Fruit fly (Drosophila melanogaster) whole organism, embryonic: ENCODE measurements around the gene Tmtc4.
A peak's percentile ranks its signal among the peaks of the same experiment; 100 is the strongest.

ENCODE experiments used
- Atf-2 ChIP-seq: fragments of 200-800 bp; sonication (Bioruptor generic); optimal IDR thresholded peaks from 2 replicates; lab custom pipeline; 2016; ENCODE audit warnings: missing biosample characterization, missing genetic modification characterization
- B-H2 ChIP-seq: fragments of 200-800 bp; sonication (Bioruptor generic); optimal IDR thresholded peaks from 2 replicates; lab custom pipeline; 2018; ENCODE audit warnings: missing biosample characterization, mild to moderate bottlenecking, missing genetic modification characterization
- CG10321 ChIP-seq: fragments of 200-800 bp; sonication (Bioruptor generic); IDR thresholded peaks from 2 replicates; pipeline ENCODE4 v1.3.6; 2022; ENCODE audit warnings: missing biosample characterization, missing genetic modification characterization
- CG10462 ChIP-seq: fragments of 200-800 bp; sonication (Bioruptor generic); optimal IDR thresholded peaks from 2 replicates; lab custom pipeline; 2016; ENCODE audit warnings: missing biosample characterization, missing genetic modification characterization
- CG14014 ChIP-seq: fragments of 200-800 bp; sonication (Bioruptor generic); IDR thresholded peaks from 2 replicates; pipeline ENCODE4 v1.3.6; 2022; ENCODE audit warnings: missing biosample characterization, missing genetic modification characterization
- CG14441 ChIP-seq: fragments of 200-800 bp; sonication (Bioruptor generic); IDR thresholded peaks from 2 replicates; pipeline ENCODE4 v1.3.6; 2022; ENCODE audit warnings: missing biosample characterization, missing genetic modification characterization
- CG15696 ChIP-seq: fragments of 200-800 bp; sonication (Bioruptor generic); optimal IDR thresholded peaks from 2 replicates; lab custom pipeline; 2019; ENCODE audit warnings: missing biosample characterization, mild to moderate bottlenecking, missing genetic modification characterization, moderate library complexity
- CG16813 ChIP-seq: fragments of 200-800 bp; sonication (Bioruptor generic); IDR thresholded peaks from 3 replicates; pipeline ENCODE4 v1.3.6; 2022; ENCODE audit warnings: missing biosample characterization, missing genetic modification characterization; ENCODE audit not compliant: partially characterized antibody
- CG17186 ChIP-seq: fragments of 200-800 bp; sonication (Bioruptor generic); optimal IDR thresholded peaks from 3 replicates; lab custom pipeline; 2017; ENCODE audit warnings: missing biosample characterization, missing genetic modification reagents, missing genetic modification characterization
- CG17359 ChIP-seq: fragments of 200-800 bp; sonication (Bioruptor generic); optimal IDR thresholded peaks from 3 replicates; lab custom pipeline; 2018; ENCODE audit warnings: missing biosample characterization, mild to moderate bottlenecking, missing genetic modification characterization, moderate library complexity
- CG17385 ChIP-seq: fragments of 200-800 bp; sonication (Bioruptor generic); optimal IDR thresholded peaks from 3 replicates; lab custom pipeline; 2018; ENCODE audit warnings: missing biosample characterization, mild to moderate bottlenecking, missing genetic modification characterization
- CG17568 ChIP-seq: fragments of 200-800 bp; sonication (Bioruptor generic); optimal IDR thresholded peaks from 2 replicates; lab custom pipeline; 2018; ENCODE audit warnings: missing biosample characterization, mild to moderate bottlenecking, missing genetic modification characterization, moderate library complexity
- CG2712 ChIP-seq: fragments of 200-800 bp; optimal IDR thresholded peaks from 3 replicates; lab custom pipeline; 2019; ENCODE audit warnings: missing biosample characterization, mild to moderate bottlenecking, missing genetic modification characterization, moderate library complexity
- CG30403 ChIP-seq: fragments of 200-800 bp; sonication (Bioruptor generic); optimal IDR thresholded peaks from 3 replicates; lab custom pipeline; 2016; ENCODE audit warnings: missing biosample characterization, missing genetic modification characterization
- CG32532 ChIP-seq: fragments of 200-800 bp; sonication (Bioruptor generic); IDR thresholded peaks from 2 replicates; pipeline ENCODE4 v1.3.6; 2022; ENCODE audit warnings: missing biosample characterization, missing genetic modification characterization
- CG34422 ChIP-seq: fragments of 200-800 bp; sonication (Bioruptor generic); IDR thresholded peaks from 3 replicates; pipeline ENCODE4 v1.3.6; 2022; ENCODE audit warnings: missing biosample characterization, missing genetic modification characterization
- CG3995 ChIP-seq: fragments of 200-800 bp; sonication (Bioruptor generic); optimal IDR thresholded peaks from 3 replicates; lab custom pipeline; 2016; ENCODE audit warnings: missing biosample characterization, missing genetic modification characterization
- CG4424 ChIP-seq: fragments of 200-800 bp; sonication (Bioruptor generic); optimal IDR thresholded peaks from 3 replicates; lab custom pipeline; 2016; ENCODE audit warnings: missing biosample characterization, missing genetic modification characterization
- CG7357 ChIP-seq: fragments of 200-800 bp; sonication (Bioruptor generic); IDR thresholded peaks from 3 replicates; pipeline ENCODE4 v1.3.6; 2022; ENCODE audit warnings: missing biosample characterization, missing genetic modification characterization
- CG7372 ChIP-seq: fragments of 200-800 bp; sonication (Bioruptor generic); IDR thresholded peaks from 2 replicates; pipeline ENCODE4 v1.3.6; 2022; ENCODE audit warnings: missing biosample characterization, missing genetic modification characterization
- CG7556 ChIP-seq: fragments of 200-800 bp; sonication (Bioruptor generic); optimal IDR thresholded peaks from 2 replicates; lab custom pipeline; 2017; ENCODE audit warnings: missing biosample characterization, mild to moderate bottlenecking, missing genetic modification characterization
- CG7839 ChIP-seq: fragments of 200-800 bp; sonication (Bioruptor generic); optimal IDR thresholded peaks from 3 replicates; lab custom pipeline; 2018; ENCODE audit warnings: missing biosample characterization, mild to moderate bottlenecking, missing genetic modification characterization, moderate library complexity
- CG8388 ChIP-seq: fragments of 200-800 bp; sonication (Bioruptor generic); optimal IDR thresholded peaks from 2 replicates; lab custom pipeline; 2019; ENCODE audit warnings: missing biosample characterization, mild to moderate bottlenecking, missing genetic modification characterization, moderate library complexity
- CG9727 ChIP-seq: fragments of 200-800 bp; sonication (Bioruptor generic); optimal IDR thresholded peaks from 3 replicates; lab custom pipeline; 2017; ENCODE audit warnings: missing biosample characterization, mild to moderate bottlenecking, missing genetic modification characterization
- Deaf1 ChIP-seq: fragments of 200-800 bp; optimal IDR thresholded peaks from 3 replicates; lab custom pipeline; 2019; ENCODE audit warnings: missing biosample characterization, mild to moderate bottlenecking, missing genetic modification characterization, moderate library complexity
- Dfd ChIP-seq, 2 experiments: fragments of >200 bp; optimal IDR thresholded peaks; 2 replicates each; lab custom pipeline; 2017; ENCODE audit warnings: missing biosample characterization in 2 of 2, missing genetic modification characterization in 2 of 2
- HmgZ ChIP-seq: fragments of 200-800 bp; sonication (Bioruptor generic); optimal IDR thresholded peaks from 2 replicates; lab custom pipeline; 2018; ENCODE audit warnings: missing biosample characterization, mild to moderate bottlenecking, missing genetic modification characterization
- Myb ChIP-seq: fragments of 200-800 bp; sonication (Bioruptor generic); optimal IDR thresholded peaks from 2 replicates; lab custom pipeline; 2016; ENCODE audit warnings: missing biosample characterization, missing genetic modification characterization
- Rfx ChIP-seq: fragments of 200-800 bp; sonication (Bioruptor generic); IDR thresholded peaks from 2 replicates; pipeline ENCODE4 v1.3.6; 2022; ENCODE audit warnings: missing biosample characterization, missing genetic modification characterization
- Sin3A ChIP-seq: fragments of >200 bp; optimal IDR thresholded peaks from 2 replicates; lab custom pipeline; 2018
- Sry-δ ChIP-seq: fragments of 200-800 bp; sonication (Bioruptor generic); optimal IDR thresholded peaks from 2 replicates; lab custom pipeline; 2016; ENCODE audit warnings: missing biosample characterization, missing genetic modification characterization
- YL-1 ChIP-seq: fragments of 200-800 bp; sonication (Bioruptor generic); optimal IDR thresholded peaks from 3 replicates; lab custom pipeline; 2017; ENCODE audit warnings: missing biosample characterization, mild to moderate bottlenecking, missing genetic modification characterization
- bbx ChIP-seq: fragments of 200-800 bp; sonication (Bioruptor generic); IDR thresholded peaks from 2 replicates; pipeline ENCODE4 v1.3.6; 2022; ENCODE audit warnings: missing biosample characterization, missing genetic modification characterization; ENCODE audit not compliant: partially characterized antibody
- disco-r ChIP-seq: fragments of 200-800 bp; sonication (Bioruptor generic); optimal IDR thresholded peaks from 2 replicates; lab custom pipeline; 2016; ENCODE audit warnings: missing biosample characterization, missing genetic modification characterization
- hb ChIP-seq: fragments of 200-800 bp; sonication (Bioruptor generic); IDR thresholded peaks from 3 replicates; pipeline ENCODE4 v1.3.6; 2022; ENCODE audit warnings: missing biosample characterization, missing genetic modification characterization; ENCODE audit not compliant: partially characterized antibody
- her ChIP-seq: fragments of 200-800 bp; sonication (Bioruptor generic); optimal IDR thresholded peaks from 2 replicates; lab custom pipeline; 2016; ENCODE audit warnings: missing biosample characterization, missing genetic modification characterization
- kah ChIP-seq: fragments of 200-800 bp; sonication (Bioruptor generic); optimal IDR thresholded peaks from 2 replicates; lab custom pipeline; 2018; ENCODE audit warnings: missing biosample characterization, mild to moderate bottlenecking, missing genetic modification characterization
- mld ChIP-seq: fragments of 200-800 bp; sonication (Bioruptor generic); IDR thresholded peaks from 3 replicates; pipeline ENCODE4 v1.3.6; 2022; ENCODE audit warnings: missing biosample characterization, missing genetic modification characterization; ENCODE audit not compliant: partially characterized antibody
- odd ChIP-seq: fragments of 200-800 bp; sonication (Bioruptor generic); optimal IDR thresholded peaks from 2 replicates; lab custom pipeline; 2017; ENCODE audit warnings: missing biosample characterization, mild to moderate bottlenecking, missing genetic modification characterization
- otp ChIP-seq: fragments of 200-800 bp; sonication (Bioruptor generic); IDR thresholded peaks from 3 replicates; pipeline ENCODE4, ENCODE4 v1.3.6; 2022; ENCODE audit warnings: missing biosample characterization, missing genetic modification characterization
- pzg ChIP-seq: fragments of 200-800 bp; sonication (Bioruptor generic); optimal IDR thresholded peaks from 3 replicates; lab custom pipeline; 2018; ENCODE audit warnings: missing biosample characterization, mild to moderate bottlenecking, missing genetic modification characterization, moderate library complexity
- sens ChIP-seq: fragments of 200-800 bp; sonication (Bioruptor generic); peaks from one replicate; lab custom pipeline; 2016; ENCODE audit warnings: missing biosample characterization, missing genetic modification characterization
- sens-2 ChIP-seq: fragments of 200-800 bp; sonication (Bioruptor generic); IDR thresholded peaks from 2 replicates; pipeline ENCODE4 v1.3.6; 2022; ENCODE audit warnings: missing biosample characterization, missing genetic modification characterization
- shn ChIP-seq: fragments of 200-800 bp; sonication (Bioruptor generic); optimal IDR thresholded peaks from 3 replicates; lab custom pipeline; 2016; ENCODE audit warnings: missing biosample characterization, missing genetic modification characterization
- sisA ChIP-seq: fragments of 200-800 bp; sonication (Bioruptor generic); IDR thresholded peaks from 2 replicates; pipeline ENCODE4 v1.3.6; 2022; ENCODE audit warnings: missing biosample characterization, missing genetic modification characterization
- so ChIP-seq: fragments of 200-800 bp; sonication (Bioruptor generic); IDR thresholded peaks from 3 replicates; pipeline ENCODE4 v1.3.6; 2022; ENCODE audit warnings: missing biosample characterization, missing genetic modification characterization
- stwl ChIP-seq: fragments of 200-800 bp; sonication (Bioruptor generic); optimal IDR thresholded peaks from 3 replicates; lab custom pipeline; 2018; ENCODE audit warnings: missing biosample characterization, mild to moderate bottlenecking, missing genetic modification characterization, moderate library complexity
- trem ChIP-seq: fragments of 200-800 bp; optimal IDR thresholded peaks from 3 replicates; lab custom pipeline; 2019; ENCODE audit warnings: missing biosample characterization, mild to moderate bottlenecking, missing genetic modification characterization, moderate library complexity
- unc-4 ChIP-seq: fragments of 200-800 bp; sonication (Bioruptor generic); IDR thresholded peaks from 2 replicates; pipeline ENCODE4 v1.3.6; 2022; ENCODE audit warnings: missing biosample characterization, missing genetic modification characterization; ENCODE audit not compliant: partially characterized antibody
- vnd ChIP-seq: fragments of 200-800 bp; sonication (Bioruptor generic); IDR thresholded peaks from 3 replicates; pipeline ENCODE4 v1.3.6; 2022; ENCODE audit warnings: missing biosample characterization, missing genetic modification characterization; ENCODE audit not compliant: partially characterized antibody
- zen2 ChIP-seq: fragments of 200-800 bp; sonication (Bioruptor generic); IDR thresholded peaks from 3 replicates; pipeline ENCODE4 v1.3.6; 2022; ENCODE audit warnings: missing biosample characterization, missing genetic modification characterization; ENCODE audit not compliant: partially characterized antibody

The Tmtc4 gene

dm6 chr3R:15346018-15346383 is 5.0 kb upstream of the Tmtc4 start, which contains the start of the genes Surf4 and CG31301 (continued):
- TF ChIP-seq CG17385 (GFP tag; lab: Kevin White, UChicago), result peak; percentile 34
- TF ChIP-seq Atf-2, result no peak
- peak; percentile 50 for TF ChIP-seq CG3995 (GFP tag; lab: Kevin White, UChicago)
- TF ChIP-seq her, result no peak
- peak; percentile 9 for TF ChIP-seq CG2712 (tag; lab: Kevin White, UChicago)
- peak; percentile 10 for TF ChIP-seq B-H2 (GFP tag; lab: Kevin White, UChicago)
- no peak for TF ChIP-seq CG7556 (GFP tag; lab: Kevin White, UChicago)
- peak; percentile 51 for TF ChIP-seq Sry-δ
- TF ChIP-seq stwl, result peak; percentile 62
- no peak for TF ChIP-seq CG7839 (tag; lab: Kevin White, UChicago)
- TF ChIP-seq otp (GFP tag; lab: Robert Waterston, UW), result no peak
- peak; percentile 6 for TF ChIP-seq CG17359 (tag; lab: Kevin White, UChicago)
- peak; percentile 59 for TF ChIP-seq unc-4 (GFP tag; lab: Robert Waterston, UW)
- no peak for TF ChIP-seq disco-r
- peak; percentile 57; the same call in 2 of the 3 replicates for TF ChIP-seq vnd
- no peak for TF ChIP-seq CG4424 (GFP tag; lab: Kevin White, UChicago)
- peak; percentile 18 for TF ChIP-seq Myb (GFP tag; lab: Kevin White, UChicago)
- no peak for TF ChIP-seq odd (GFP tag; lab: Kevin White, UChicago)
- peak; percentile 17 for TF ChIP-seq CG17186
- peak; percentile 39 for TF ChIP-seq Sin3A (lab: Kevin White, UChicago)
- TF ChIP-seq trem (tag; lab: Kevin White, UChicago), result peak; percentile 29
- TF ChIP-seq bbx (GFP tag; lab: Robert Waterston, UW), result peak; percentile 85
- 0 out of 2 replicates have a peak, but pooled peaks have one; percentile 10 for TF ChIP-seq Rfx (GFP tag; lab: Robert Waterston, UW)
- TF ChIP-seq so (GFP tag; lab: Robert Waterston, UW), result no peak
- peak; percentile 73 for TF ChIP-seq hb (GFP tag; lab: Robert Waterston, UW)
- TF ChIP-seq mld (GFP tag; lab: Robert Waterston, UW), result peak; percentile 72; the same call in 1 of the 3 replicates
- peak; percentile 66 for TF ChIP-seq CG16813 (GFP tag; lab: Robert Waterston, UW)
- no peak for TF ChIP-seq CG10321 (GFP tag; lab: Robert Waterston, UW)
- TF ChIP-seq Dfd (GFP tag; optimal IDR thresholded peaks at IDR 0.05; lab: Kevin White, UChicago), result no peak
- TF ChIP-seq CG14014, result peak; percentile 33; the same call in 1 of the 2 replicates
- TF ChIP-seq, all 482 proteins: peak for 76

DNA sequence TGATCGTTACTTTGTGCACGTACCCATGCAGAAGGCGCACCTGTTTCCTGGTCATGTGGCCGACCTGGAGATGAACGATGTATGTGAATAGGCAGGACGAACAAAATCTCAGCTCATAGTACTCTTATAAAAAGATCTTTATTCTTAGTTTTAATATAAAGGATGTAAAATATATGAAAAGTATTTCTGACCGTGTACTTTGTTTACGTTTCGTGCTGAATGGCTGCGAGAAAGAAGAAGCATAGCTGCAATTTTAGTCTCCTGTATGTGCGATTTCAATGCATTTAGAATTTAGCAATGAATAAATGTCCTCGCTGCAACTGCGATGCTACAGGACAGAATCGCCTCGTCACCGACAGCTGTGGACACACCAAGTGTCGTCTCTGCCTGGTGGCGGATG is 3.2 kb upstream of the Tmtc4 start, which contains the start of the genes CG42726 and CG42727:
Gene CG42726, plus strand, starts transcription at position 227 of the 400 bp plus-strand sequence.
Gene CG42727, plus strand, starts transcription at position 227 of the 400 bp plus-strand sequence.
- TF ChIP-seq CG3995 (GFP tag; lab: Kevin White, UChicago) (no peak), kah (GFP tag; lab: Kevin White, UChicago) (no peak), CG30403 (GFP tag; lab: Kevin White, UChicago) (peak; percentile 45), sens (GFP tag; lab: Kevin White, UChicago) (peak; percentile 58), YL-1 (GFP tag; lab: Kevin White, UChicago) (peak; percentile 21), CG17568 (no peak), sens-2 (GFP tag; lab: Robert Waterston, UW) (peak; percentile 35; the same call in 1 of the 2 replicates), CG7839 (tag; lab: Kevin White, UChicago) (no peak), CG7357 (no peak), sisA (peak; percentile 30), HmgZ (tag; lab: Kevin White, UChicago) (peak; percentile 23), CG8388 (GFP tag; lab: Kevin White, UChicago) (peak; percentile 2), pzg (GFP tag; lab: Kevin White, UChicago) (peak; percentile 33), Deaf1 (tag; lab: Kevin White, UChicago) (no peak), CG32532 (GFP tag; lab: Robert Waterston, UW) (peak; percentile 16; the same call in 1 of the 2 replicates), CG17385 (GFP tag; lab: Kevin White, UChicago) (peak; percentile 96), CG10462 (GFP tag; lab: Kevin White, UChicago) (no peak), zen2 (GFP tag; lab: Robert Waterston, UW) (no peak), CG7372 (GFP tag; lab: Robert Waterston, UW) (no peak; the same call in 1 of the 2 replicates), CG34422 (GFP tag; lab: Robert Waterston, UW) (0 out of 3 replicates have a peak, but pooled peaks have one; percentile 39), shn (no peak), CG9727 (GFP tag; lab: Kevin White, UChicago) (peak; percentile 8), CG15696 (tag; lab: Kevin White, UChicago) (peak; percentile 1), CG14441 (GFP tag; lab: Robert Waterston, UW) (0 out of 2 replicates have a peak, but pooled peaks have one; percentile 26)
